Fruit fly (Drosophila melanogaster) whole organism, wandering third instar larva: ENCODE data around the gene pasi2.

Experiments
- Abd-B ChIP-seq: fragments of >200 bp; optimal IDR thresholded peaks from 2 replicates; lab custom pipeline; 2017; ENCODE audit warnings: missing biosample characterization, missing genetic modification characterization
- CG32264 ChIP-seq: fragments of 200-800 bp; sonication (Bioruptor generic); optimal IDR thresholded peaks from 2 replicates; lab custom pipeline; 2016; ENCODE audit warnings: missing biosample characterization, missing genetic modification characterization
- CG9705 ChIP-seq: fragments of 200-800 bp; sonication (Bioruptor generic); optimal IDR thresholded peaks from 2 replicates; lab custom pipeline; 2018; ENCODE audit warnings: missing biosample characterization, mild to moderate bottlenecking, missing genetic modification characterization
- CrebA ChIP-seq: fragments of 200-800 bp; sonication (Bioruptor generic); optimal IDR thresholded peaks from 2 replicates; lab custom pipeline; 2016; ENCODE audit warnings: missing biosample characterization, mild to moderate bottlenecking, missing genetic modification characterization, borderline replicate concordance
- Dfd ChIP-seq: fragments of >200 bp; optimal IDR thresholded peaks from 2 replicates; lab custom pipeline; 2017; ENCODE audit warnings: missing biosample characterization, missing genetic modification characterization
- Dif ChIP-seq: fragments of 200-275, 200-300 bp; sonication (Bioruptor generic); optimal IDR thresholded peaks from 2 replicates; lab custom pipeline; 2018; ENCODE audit warnings: missing biosample characterization, missing genetic modification characterization; ENCODE audit not compliant: partially characterized antibody
- GATAd ChIP-seq: sonication (Bioruptor generic); optimal IDR thresholded peaks from 2 replicates; lab custom pipeline; 2016; ENCODE audit warnings: missing biosample characterization, missing genetic modification characterization
- HLH106 ChIP-seq: fragments of 200-800 bp; optimal IDR thresholded peaks from 3 replicates; lab custom pipeline; 2019; ENCODE audit warnings: missing biosample characterization, mild to moderate bottlenecking, missing genetic modification characterization, moderate library complexity
- Hnf4 ChIP-seq: fragments of 200-800 bp; sonication (Bioruptor generic); optimal IDR thresholded peaks from 2 replicates; lab custom pipeline; 2016; ENCODE audit warnings: missing biosample characterization, mild to moderate bottlenecking, missing genetic modification characterization
- Hr78 ChIP-seq: fragments of >200 bp; optimal IDR thresholded peaks from 2 replicates; lab custom pipeline; 2017; ENCODE audit warnings: missing biosample characterization, missing genetic modification characterization
- Hr83 ChIP-seq: fragments of 200-300 bp; sonication (Bioruptor generic); optimal IDR thresholded peaks from 2 replicates; lab custom pipeline; 2016; ENCODE audit warnings: missing biosample characterization, mild to moderate bottlenecking, missing genetic modification characterization, moderate library complexity; ENCODE audit not compliant: poor library complexity, severe bottlenecking
- Jra ChIP-seq: sonication (Bioruptor generic); optimal IDR thresholded peaks from 2 replicates; lab custom pipeline; 2016; ENCODE audit warnings: missing biosample characterization, missing genetic modification characterization
- Mio ChIP-seq: sonication (Bioruptor generic); optimal IDR thresholded peaks from 2 replicates; lab custom pipeline; 2016; ENCODE audit warnings: missing biosample characterization, missing genetic modification characterization
- Myc ChIP-seq: fragments of >200 bp; optimal IDR thresholded peaks from 2 replicates; lab custom pipeline; 2017
- N ChIP-seq: fragments of >200 bp; optimal IDR thresholded peaks from 2 replicates; lab custom pipeline; 2018; ENCODE audit warnings: missing biosample characterization, missing external identifiers, missing genetic modification characterization
- OdsH ChIP-seq: fragments of 200-800 bp; sonication (Bioruptor generic); optimal IDR thresholded peaks from 2 replicates; lab custom pipeline; 2016; ENCODE audit warnings: missing biosample characterization, mild to moderate bottlenecking, missing genetic modification characterization
- Rel ChIP-seq, 2 experiments: fragments of 200-800 bp; sonication (Bioruptor generic) in 1 of 2; optimal IDR thresholded peaks; 2 replicates in 1 of 2; 3 replicates in 1 of 2; lab custom pipeline; 2016 to 2019; ENCODE audit warnings: mild to moderate bottlenecking in 2 of 2, missing biosample characterization in 2 of 2, missing genetic modification characterization in 2 of 2, moderate library complexity in 1 of 2
- Sp1 ChIP-seq: fragments of 200-800 bp; sonication (Bioruptor generic); optimal IDR thresholded peaks from 3 replicates; lab custom pipeline; 2019; ENCODE audit warnings: missing biosample characterization, mild to moderate bottlenecking, missing genetic modification characterization, moderate library complexity
- Vsx2 ChIP-seq: fragments of 200-300, 225-300 bp; sonication (Bioruptor generic); optimal IDR thresholded peaks from 2 replicates; lab custom pipeline; 2018; ENCODE audit warnings: missing biosample characterization, missing genetic modification characterization; ENCODE audit not compliant: partially characterized antibody
- br ChIP-seq: fragments of 200-800 bp; sonication (Bioruptor generic); optimal IDR thresholded peaks from 2 replicates; lab custom pipeline; 2016; ENCODE audit warnings: missing biosample characterization, missing genetic modification characterization
- brk ChIP-seq: fragments of 200-800 bp; sonication (Bioruptor generic); optimal IDR thresholded peaks from 2 replicates; lab custom pipeline; 2016; ENCODE audit warnings: missing biosample characterization, mild to moderate bottlenecking, missing genetic modification characterization
- dl ChIP-seq, 2 experiments: fragments of 175-275, 200-275 bp in 1 of 2; fragments of 200-275 bp in 1 of 2; sonication (Bioruptor generic); optimal IDR thresholded peaks; lab custom pipeline; 2018; ENCODE audit warnings: mild to moderate bottlenecking in 2 of 2, missing biosample characterization in 2 of 2, missing genetic modification characterization in 2 of 2, moderate library complexity in 2 of 2; ENCODE audit not compliant: partially characterized antibody in 2 of 2, insufficient read depth in 1 of 2
- dmrt93B ChIP-seq: fragments of 200-800 bp; sonication (Bioruptor generic); optimal IDR thresholded peaks from 2 replicates; lab custom pipeline; 2018; ENCODE audit warnings: missing biosample characterization, mild to moderate bottlenecking, missing genetic modification characterization
- dsf ChIP-seq: sonication (Bioruptor generic); optimal IDR thresholded peaks from 2 replicates; lab custom pipeline; 2016; ENCODE audit warnings: missing biosample characterization, missing genetic modification characterization, borderline replicate concordance
- ey ChIP-seq: fragments of 200-800 bp; sonication (Bioruptor generic); optimal IDR thresholded peaks from 2 replicates; lab custom pipeline; 2016; ENCODE audit warnings: missing biosample characterization, missing genetic modification characterization
- foxo ChIP-seq, 2 experiments: fragments of 200-800 bp; sonication (Bioruptor generic); optimal IDR thresholded peaks; 2 replicates in 1 of 2; 3 replicates in 1 of 2; lab custom pipeline; 2016 to 2017; ENCODE audit warnings: missing biosample characterization in 2 of 2, missing genetic modification characterization in 2 of 2
- fru ChIP-seq: fragments of 200-800 bp; sonication (Bioruptor generic); optimal IDR thresholded peaks from 3 replicates; lab custom pipeline; 2016; ENCODE audit warnings: missing biosample characterization, mild to moderate bottlenecking, missing genetic modification characterization
- h ChIP-seq: fragments of 200-800 bp; sonication (Bioruptor generic); optimal IDR thresholded peaks from 3 replicates; lab custom pipeline; 2016; ENCODE audit warnings: missing biosample characterization, mild to moderate bottlenecking, missing genetic modification characterization
- jim ChIP-seq: fragments of 175-275, 200-325 bp; sonication (Bioruptor generic); optimal IDR thresholded peaks from 2 replicates; lab custom pipeline; 2016; ENCODE audit warnings: missing biosample characterization, mild to moderate bottlenecking, missing genetic modification characterization
- lola ChIP-seq: fragments of >200 bp; optimal IDR thresholded peaks from 2 replicates; lab custom pipeline; 2017; ENCODE audit warnings: missing biosample characterization, missing genetic modification characterization
- pan ChIP-seq: fragments of >200 bp; optimal IDR thresholded peaks from 2 replicates; lab custom pipeline; 2017
- psq ChIP-seq: fragments of 200-800 bp; sonication (Bioruptor generic); optimal IDR thresholded peaks from 3 replicates; lab custom pipeline; 2017; ENCODE audit warnings: missing biosample characterization, mild to moderate bottlenecking, missing genetic modification characterization, moderate library complexity
- rgr ChIP-seq: fragments of 200-800 bp; sonication (Bioruptor generic); optimal IDR thresholded peaks from 3 replicates; lab custom pipeline; 2016; ENCODE audit warnings: missing biosample characterization, mild to moderate bottlenecking, missing genetic modification characterization
- sage ChIP-seq: fragments of 200-800 bp; sonication (Bioruptor generic); optimal IDR thresholded peaks from 2 replicates; lab custom pipeline; 2016; ENCODE audit warnings: missing biosample characterization, mild to moderate bottlenecking, missing genetic modification characterization
- sv ChIP-seq: fragments of 200-800 bp; sonication (Bioruptor generic); optimal IDR thresholded peaks from 3 replicates; lab custom pipeline; 2016; ENCODE audit warnings: missing biosample characterization, missing genetic modification characterization
- tai ChIP-seq: sonication (Bioruptor generic); optimal IDR thresholded peaks from 2 replicates; lab custom pipeline; 2016; ENCODE audit warnings: missing biosample characterization, missing genetic modification characterization
- usp ChIP-seq: fragments of >200 bp; optimal IDR thresholded peaks from 2 replicates; lab custom pipeline; 2017; ENCODE audit warnings: missing biosample characterization, missing genetic modification characterization
- woc ChIP-seq: sonication (Bioruptor generic); optimal IDR thresholded peaks from 2 replicates; lab custom pipeline; 2016; ENCODE audit warnings: missing biosample characterization, mild to moderate bottlenecking, missing genetic modification characterization

The pasi2 gene

DNA sequence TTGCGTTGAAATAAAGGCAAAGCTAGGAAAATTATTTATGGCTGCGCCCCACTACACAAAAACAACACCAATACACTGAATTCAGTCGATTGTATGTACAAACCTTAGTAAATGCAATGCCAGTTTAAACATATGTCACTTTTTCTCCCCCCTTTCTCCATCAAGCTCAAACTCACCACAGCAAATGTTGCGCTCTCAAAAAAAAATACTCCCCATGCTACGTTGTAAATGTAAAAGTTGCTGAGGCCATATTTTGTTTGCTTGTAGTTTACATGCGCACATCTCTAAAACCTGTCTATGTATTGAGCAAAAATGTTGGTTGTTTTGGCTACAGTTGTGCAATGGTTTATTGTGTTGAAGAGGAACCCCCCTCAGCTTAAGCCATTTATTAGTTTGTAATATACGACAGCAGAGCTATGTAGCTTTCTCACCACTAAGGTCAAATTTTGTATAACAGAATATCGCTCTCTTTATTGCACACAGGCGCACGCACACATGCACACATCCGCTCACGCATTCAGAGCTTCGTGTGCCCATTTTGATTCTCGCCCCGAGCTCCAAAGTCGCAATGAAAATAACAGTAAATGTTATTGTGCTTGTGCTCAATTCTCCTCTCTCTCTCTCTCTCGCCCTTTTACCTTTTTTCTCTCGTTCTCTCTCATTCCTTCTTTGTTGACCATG is 17.8 kb downstream of the pasi2 start:
- TF ChIP-seq Hr78 (GFP tag; lab: Kevin White, UChicago) (no peak), Hr83 (GFP tag; lab: Kevin White, UChicago) (peak; percentile 10), rgr (GFP tag; lab: Kevin White, UChicago) (no peak), Rel (GFP tag; optimal IDR thresholded peaks at IDR 0.05; lab: Kevin White, UChicago) (no peak), Rel (tag; optimal IDR thresholded peaks at IDR 0.05; lab: Kevin White, UChicago) (peak; percentile 10), dl (GFP tag; optimal IDR thresholded peaks at IDR 0.05; lab: Kevin White, UChicago; ENCODE audit: insufficient read depth in 1 of 2, partially characterized antibody in 2 of 2) (peak; percentile 33 to 61), Dif (GFP tag; lab: Kevin White, UChicago) (peak; percentile 65), woc (GFP tag; lab: Kevin White, UChicago) (no peak)

DNA sequence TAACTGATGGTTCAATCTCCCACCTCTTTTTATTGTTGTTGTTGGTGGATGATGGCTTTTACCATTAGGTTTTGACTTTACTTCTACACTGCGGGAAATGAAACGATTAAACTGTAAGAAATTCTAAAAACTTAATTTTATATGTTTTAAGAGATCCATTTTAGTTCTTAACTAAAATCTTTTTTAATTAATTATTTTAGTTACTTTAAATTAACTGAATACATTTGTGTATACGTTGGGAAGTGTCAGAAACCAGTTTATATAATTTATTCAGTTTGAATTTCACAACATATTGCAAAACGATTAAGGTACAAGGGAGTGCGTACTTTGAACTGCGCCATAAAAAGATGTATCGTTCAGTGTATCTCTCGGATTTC is 18.3 kb downstream of the pasi2 start:
- TF ChIP-seq br (GFP tag; lab: Kevin White, UChicago) (peak; percentile 30), GATAd (no peak), HLH106 (tag; lab: Kevin White, UChicago) (peak; percentile 76), Sp1 (GFP tag; lab: Kevin White, UChicago) (peak; percentile 83), usp (GFP tag; lab: Kevin White, UChicago) (no peak), jim (GFP tag; lab: Kevin White, UChicago) (no peak), Hr83 (GFP tag; lab: Kevin White, UChicago) (no peak), Abd-B (no peak), Mio (GFP tag; lab: Kevin White, UChicago) (no peak), CrebA (GFP tag; lab: Kevin White, UChicago) (no peak), dl (GFP tag; optimal IDR thresholded peaks at IDR 0.05; lab: Kevin White, UChicago; ENCODE audit: insufficient read depth in 1 of 2, partially characterized antibody in 2 of 2) (no peak), Hr78 (GFP tag; lab: Kevin White, UChicago) (no peak), Hnf4 (peak; percentile 32), N (GFP tag; lab: Kevin White, UChicago) (no peak), Jra (GFP tag; lab: Kevin White, UChicago) (no peak), fru (peak; percentile 74), h (GFP tag; lab: Kevin White, UChicago) (peak; percentile 81), CG9705 (GFP tag; lab: Kevin White, UChicago) (no peak), dsf (GFP tag; lab: Kevin White, UChicago) (peak; percentile 45), ey (GFP tag; lab: Kevin White, UChicago) (peak; percentile 54), CG32264 (GFP tag; lab: Kevin White, UChicago) (no peak), pan (lab: Kevin White, UChicago) (no peak), OdsH (GFP tag; lab: Kevin White, UChicago) (peak; percentile 77), Dfd (GFP tag; lab: Kevin White, UChicago) (no peak), sv (GFP tag; lab: Kevin White, UChicago) (peak; percentile 47), sage (GFP tag; lab: Kevin White, UChicago) (peak; percentile 87), Vsx2 (no peak), Myc (lab: Kevin White, UChicago) (no peak), tai (no peak), brk (GFP tag; lab: Kevin White, UChicago) (peak; percentile 65), woc (GFP tag; lab: Kevin White, UChicago) (no peak), dmrt93B (GFP tag; lab: Kevin White, UChicago) (peak; percentile 50), Dif (GFP tag; lab: Kevin White, UChicago) (no peak), Rel (GFP tag; optimal IDR thresholded peaks at IDR 0.05; lab: Kevin White, UChicago) (no peak), Rel (tag; optimal IDR thresholded peaks at IDR 0.05; lab: Kevin White, UChicago) (no peak), psq (GFP tag; lab: Kevin White, UChicago) (peak; percentile 79), rgr (GFP tag; lab: Kevin White, UChicago) (peak; percentile 74), lola (GFP tag; lab: Kevin White, UChicago) (no peak), foxo (GFP tag; optimal IDR thresholded peaks at IDR 0.05; lab: Kevin White, UChicago) (peak in 1 of 2 experiments; percentile 78)
